Worm (Caenorhabditis elegans): ENCODE data around the gene ben-1.
A peak's percentile ranks its signal among the peaks of the same experiment; 100 is the strongest.

ben-1 gene

DNA sequence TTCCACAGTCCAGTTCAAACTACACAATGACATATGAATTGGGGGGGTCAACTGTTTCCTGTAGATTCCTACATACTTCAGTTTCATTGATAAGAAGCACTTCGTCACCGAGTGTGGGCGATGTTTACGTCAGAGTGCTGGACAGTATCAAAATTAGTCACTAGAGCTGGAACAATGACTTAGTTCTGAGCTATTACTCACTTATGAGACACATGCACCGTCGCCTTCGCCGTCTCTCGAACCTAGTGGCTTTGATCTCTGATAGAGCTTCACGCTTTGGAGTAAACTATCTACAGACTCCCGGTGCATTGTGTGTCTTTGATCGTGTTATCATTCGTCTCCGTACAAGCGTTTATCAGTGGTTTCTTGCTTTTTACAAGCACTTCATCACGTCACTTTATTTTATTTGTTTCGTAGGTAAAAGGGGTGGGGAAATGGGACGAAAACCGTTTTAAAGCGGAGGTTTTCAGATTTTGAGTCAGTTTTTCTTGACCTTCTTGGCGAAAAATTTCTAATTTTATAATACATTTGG, 30.0 kb upstream of the ben-1 start:
- TF ChIP-seq ztf-11 (tag; optimal IDR thresholded peaks at IDR 0.05), result no peak
- TF ChIP-seq pqm-1 (tag; optimal IDR thresholded peaks at IDR 0.05), result peak; percentile 73
- peak; percentile 78 for TF ChIP-seq elt-2 (tag; optimal IDR thresholded peaks at IDR 0.05)

DNA sequence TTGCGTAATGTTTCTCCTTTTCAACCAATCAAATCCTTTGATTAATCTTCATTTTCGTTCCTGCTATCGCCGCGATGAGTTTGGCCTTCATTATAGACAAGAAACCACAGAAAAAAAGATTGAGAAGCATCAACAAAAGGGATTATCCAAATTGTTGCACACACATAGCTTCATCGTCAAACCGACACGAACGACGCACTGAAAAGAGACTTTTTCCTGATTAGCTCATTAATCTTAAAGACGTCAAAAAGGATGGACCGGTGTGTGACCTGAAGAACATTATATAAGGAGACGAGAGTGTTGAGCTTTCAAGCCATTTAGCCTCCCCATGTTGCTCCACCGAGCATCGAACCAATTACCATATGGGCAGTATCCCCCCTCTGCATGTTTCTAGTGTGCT, 28.3 kb upstream of the ben-1 start:
- TF ChIP-seq elt-3 (tag; optimal IDR thresholded peaks at IDR 0.05) (no peak), sea-2 (GFP tag; optimal IDR thresholded peaks at IDR 0.05) (no peak), nhr-11 (tag; optimal IDR thresholded peaks at IDR 0.05) (no peak), fkh-2 (tag; optimal IDR thresholded peaks at IDR 0.05) (no peak), mml-1 (tag; optimal IDR thresholded peaks at IDR 0.05) (no peak), ceh-28 (tag; optimal IDR thresholded peaks at IDR 0.05) (no peak), tbx-2 (tag; optimal IDR thresholded peaks at IDR 0.05) (no peak)

- no peak for TF ChIP-seq nhr-28 (tag; optimal IDR thresholded peaks at IDR 0.05)
- TF ChIP-seq ceh-9 (tag; optimal IDR thresholded peaks at IDR 0.05), result no peak
- TF ChIP-seq skn-1 (tag; optimal IDR thresholded peaks at IDR 0.05), result no peak
- no peak for TF ChIP-seq tbx-2 (tag; optimal IDR thresholded peaks at IDR 0.05)
- peak; percentile 0 for TF ChIP-seq nfya-1 (tag; optimal IDR thresholded peaks at IDR 0.05; ENCODE audit: insufficient read depth)
These were observed 25.3 kb upstream of the ben-1 start for ce11 chrIII:3566785-3567184.

DNA sequence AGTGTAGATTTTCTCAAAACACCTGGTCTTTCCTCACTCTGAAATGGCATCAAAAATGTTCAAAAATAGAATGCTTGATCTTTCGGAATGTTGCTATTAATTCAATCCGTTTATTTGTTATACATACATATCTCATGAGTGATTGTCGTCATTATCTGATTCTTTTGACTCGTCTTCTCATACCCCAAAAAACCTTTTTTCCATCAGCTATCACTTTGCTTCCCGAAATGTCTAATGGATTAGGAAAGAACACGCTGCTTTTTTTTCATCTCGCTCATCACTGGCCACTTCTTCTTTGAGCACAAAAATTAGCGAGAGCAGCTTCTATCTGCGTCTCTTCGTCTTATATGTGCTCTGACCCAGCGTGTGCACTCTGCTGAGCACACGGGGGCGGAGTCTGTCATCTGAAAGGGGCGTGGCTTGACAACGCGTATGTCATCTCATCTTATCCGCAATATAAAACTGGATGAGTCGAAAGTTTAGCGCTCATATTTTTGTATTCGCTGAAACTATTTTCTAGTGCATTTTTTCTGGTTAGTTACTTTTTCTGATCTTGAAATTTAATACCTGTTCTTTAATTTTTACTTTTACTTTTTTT, 23.4 kb upstream of the ben-1 start:
- peak; percentile 7 for TF ChIP-seq nfya-1 (tag; optimal IDR thresholded peaks at IDR 0.05; ENCODE audit: insufficient read depth)
- no peak for TF ChIP-seq mdl-1 (tag; optimal IDR thresholded peaks at IDR 0.05)
- TF ChIP-seq ztf-4 (tag; optimal IDR thresholded peaks at IDR 0.05), result no peak

DNA sequence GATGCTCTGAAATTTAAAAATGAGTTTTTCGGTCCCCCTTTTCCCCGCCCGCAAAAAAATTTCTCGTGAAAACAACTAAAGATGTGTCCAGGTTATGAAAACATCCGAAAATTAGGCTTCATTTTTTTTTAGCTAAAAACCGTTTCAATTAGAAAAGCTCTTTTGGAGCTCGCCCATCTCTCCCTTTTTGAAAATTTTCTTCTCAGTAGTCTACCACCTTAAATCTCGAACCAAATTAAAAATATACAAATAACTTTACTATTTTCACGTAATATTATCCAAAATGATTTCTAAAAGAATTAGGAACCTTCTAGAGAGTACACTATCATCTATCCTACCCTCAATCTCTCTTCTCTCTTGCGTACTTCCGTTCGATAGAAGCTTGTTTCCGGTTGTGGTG, 20.8 kb upstream of the ben-1 start:
- no peak for TF ChIP-seq lsy-12 (tag; optimal IDR thresholded peaks at IDR 0.05)
- no peak for TF ChIP-seq ztf-11 (tag; optimal IDR thresholded peaks at IDR 0.05)
- TF ChIP-seq lin-15B (tag; optimal IDR thresholded peaks at IDR 0.05), result no peak
- TF ChIP-seq fkh-10 (GFP tag; optimal IDR thresholded peaks at IDR 0.05), result no peak
- TF ChIP-seq nhr-237 (tag; optimal IDR thresholded peaks at IDR 0.05), result no peak
- TF ChIP-seq unc-39 (tag; optimal IDR thresholded peaks at IDR 0.05), result no peak
- TF ChIP-seq nhr-11 (tag; optimal IDR thresholded peaks at IDR 0.05), result no peak
- no peak for TF ChIP-seq nhr-76 (tag; optimal IDR thresholded peaks at IDR 0.05)
- TF ChIP-seq nhr-43 (tag; optimal IDR thresholded peaks at IDR 0.05; ENCODE audit: poor library complexity, severe bottlenecking), result no peak
- TF ChIP-seq jun-1 (tag; optimal IDR thresholded peaks at IDR 0.05), result no peak
- no peak for TF ChIP-seq hmg-11 (tag; optimal IDR thresholded peaks at IDR 0.05)
- TF ChIP-seq sea-2 (GFP tag; optimal IDR thresholded peaks at IDR 0.05), result no peak
- no peak for TF ChIP-seq nhr-23 (tag; optimal IDR thresholded peaks at IDR 0.05)
- TF ChIP-seq aly-2 (tag; optimal IDR thresholded peaks at IDR 0.05), result no peak
- no peak for TF ChIP-seq elt-1 (tag; optimal IDR thresholded peaks at IDR 0.05)
- no peak for TF ChIP-seq skn-1 (tag; optimal IDR thresholded peaks at IDR 0.05)
- TF ChIP-seq snpc-4 (tag; optimal IDR thresholded peaks at IDR 0.05), result no peak
- TF ChIP-seq fkh-2 (tag; optimal IDR thresholded peaks at IDR 0.05), result no peak

ce11 chrIII:3560235-3560634, 18.8 kb upstream of the ben-1 start:
- no peak for TF ChIP-seq ceh-16 (tag; optimal IDR thresholded peaks at IDR 0.05)
- TF ChIP-seq nhr-76 (tag; optimal IDR thresholded peaks at IDR 0.05), result no peak
- TF ChIP-seq lin-39 (tag; optimal IDR thresholded peaks at IDR 0.05), result peak; percentile 21
- no peak for TF ChIP-seq ztf-11 (tag; optimal IDR thresholded peaks at IDR 0.05)
- no peak for TF ChIP-seq mml-1 (tag; optimal IDR thresholded peaks at IDR 0.05)
- peak; percentile 41 for TF ChIP-seq tbx-2 (tag; optimal IDR thresholded peaks at IDR 0.05)
- TF ChIP-seq zag-1 (tag; optimal IDR thresholded peaks at IDR 0.05), result no peak
- no peak for TF ChIP-seq lin-15B (tag; optimal IDR thresholded peaks at IDR 0.05)
- no peak for TF ChIP-seq pha-4 (tag; optimal IDR thresholded peaks at IDR 0.05)
- TF ChIP-seq ama-1 (optimal IDR thresholded peaks at IDR 0.05), result no peak
- no peak for TF ChIP-seq egl-5 (tag; optimal IDR thresholded peaks at IDR 0.05)
- no peak for TF ChIP-seq egl-27 (tag; optimal IDR thresholded peaks at IDR 0.05)
- TF ChIP-seq nfya-1 (tag; optimal IDR thresholded peaks at IDR 0.05; ENCODE audit: insufficient read depth), result peak; percentile 28
- no peak for TF ChIP-seq elt-3 (tag; optimal IDR thresholded peaks at IDR 0.05)
- no peak for TF ChIP-seq nhr-67 (tag; optimal IDR thresholded peaks at IDR 0.05)
- no peak for TF ChIP-seq nhr-77 (tag; optimal IDR thresholded peaks at IDR 0.05)
- TF ChIP-seq nhr-11 (tag; optimal IDR thresholded peaks at IDR 0.05), result no peak
- TF ChIP-seq daf-12 (tag; optimal IDR thresholded peaks at IDR 0.05), result no peak
- TF ChIP-seq nhr-28 (tag; optimal IDR thresholded peaks at IDR 0.05), result no peak
- TF ChIP-seq mdl-1 (tag; optimal IDR thresholded peaks at IDR 0.05), result no peak
- TF ChIP-seq unc-62 (GFP tag; optimal IDR thresholded peaks at IDR 0.05), result no peak
- TF ChIP-seq aly-2 (tag; optimal IDR thresholded peaks at IDR 0.05), result no peak
- TF ChIP-seq nhr-23 (tag; optimal IDR thresholded peaks at IDR 0.05), result no peak
- no peak for TF ChIP-seq nhr-237 (tag; optimal IDR thresholded peaks at IDR 0.05)
- TF ChIP-seq nhr-25 (tag; optimal IDR thresholded peaks at IDR 0.05), result no peak
- peak; percentile 60 for TF ChIP-seq fkh-2 (tag; optimal IDR thresholded peaks at IDR 0.05)
- no peak for TF ChIP-seq hmg-11 (tag; optimal IDR thresholded peaks at IDR 0.05)

Measured in whole organism, L3 larva.